Worm (Caenorhabditis elegans) whole organism, young adult: ENCODE data around the gene nhr-254.

Source experiments
- B0261.1 ChIP-seq: sonication (generic microtip); optimal IDR thresholded peaks from 2 replicates; lab custom pipeline; 2016; ENCODE audit warnings: mild to moderate bottlenecking, missing genetic modification characterization, moderate library complexity, missing compliant biosample characterization
- F39B2.1 ChIP-seq: fragments of 200-800 bp; sonication (Bioruptor generic); IDR thresholded peaks from 2 replicates; pipeline ENCODE4 v1.3.6; 2022; ENCODE audit warnings: missing genetic modification reagents, missing genetic modification characterization, missing compliant biosample characterization
- ama-1 ChIP-seq, 3 experiments: fragments of 150-350 bp in 1 of 3; sonication (generic microtip) in 2 of 3; optimal IDR thresholded peaks; 2 replicates each; lab custom pipeline; 2014 to 2018; ENCODE audit warnings: missing biosample characterization in 2 of 3, missing genetic modification characterization in 2 of 3, missing genetic modification reagents in 2 of 3
- dpl-1 ChIP-seq: fragments of 150-350 bp; optimal IDR thresholded peaks from 2 replicates; lab custom pipeline; 2014; ENCODE audit warnings: missing biosample characterization, missing genetic modification reagents, missing genetic modification characterization
- hlh-12 ChIP-seq: sonication (generic microtip); optimal IDR thresholded peaks from 2 replicates; lab custom pipeline; 2016; ENCODE audit warnings: missing genetic modification characterization, missing compliant biosample characterization
- pha-4 ChIP-seq: fragments of 150-350 bp; sonication (generic microtip); optimal IDR thresholded peaks from 2 replicates; lab custom pipeline; 2014; ENCODE audit warnings: missing biosample characterization, missing genetic modification reagents, missing genetic modification characterization
- sea-2 ChIP-seq: fragments of 200-800 bp; sonication (Bioruptor generic); IDR thresholded peaks from 2 replicates; pipeline ENCODE4 v1.3.6; 2022; ENCODE audit warnings: missing genetic modification characterization, missing compliant biosample characterization
- unc-62 ChIP-seq: fragments of 150-350 bp; optimal IDR thresholded peaks from 2 replicates; lab custom pipeline; 2014; ENCODE audit warnings: missing biosample characterization, missing genetic modification reagents, missing genetic modification characterization

DNA sequence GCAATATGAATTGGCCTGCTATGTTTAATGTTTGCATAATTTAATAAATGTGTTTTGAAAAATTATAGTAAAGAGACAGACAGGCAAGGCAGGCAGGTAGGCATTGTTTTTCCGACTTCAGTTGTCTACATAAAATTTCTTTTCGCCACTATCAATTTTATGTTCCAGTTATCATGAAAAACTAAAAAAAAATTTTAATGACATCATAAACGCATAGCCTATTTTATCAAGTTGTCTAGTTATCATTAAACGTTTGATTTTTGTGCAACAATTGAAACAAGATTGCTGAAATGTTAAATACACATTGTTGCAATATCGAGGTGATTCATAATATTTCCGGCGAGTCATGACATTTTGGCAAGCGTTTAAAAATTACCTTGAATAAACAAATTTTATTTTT, 22.6 kb downstream of the nhr-254 start:
- TF ChIP-seq B0261.1 (tag; lab: Kevin White, UChicago), result no peak
- no peak for TF ChIP-seq ama-1 (optimal IDR thresholded peaks at IDR 0.05; lab: Kevin White, UChicago)
- no peak for TF ChIP-seq ama-1 (GFP tag; optimal IDR thresholded peaks at IDR 0.05; lab: Kevin White, UChicago)
- TF ChIP-seq pha-4, result no peak
- no peak for TF ChIP-seq sea-2 (GFP tag; lab: Robert Waterston, UW)
- TF ChIP-seq F39B2.1 (GFP tag; lab: Robert Waterston, UW), result no peak
- TF ChIP-seq dpl-1 (GFP tag; lab: Kevin White, UChicago), result no peak
- peak; percentile 46 for TF ChIP-seq unc-62 (GFP tag; lab: Kevin White, UChicago)
- TF ChIP-seq hlh-12 (tag; lab: Kevin White, UChicago), result no peak
